Worm (Caenorhabditis elegans): ENCODE data around the gene F55E10.1.

Gene F55E10.1

ce11 chrX:8299554-8299953, 42.2 kb upstream of the F55E10.1 start, which contains the start of gene ced-13:
ced-13 (minus strand) TSS chrX:8299654.
- TF ChIP-seq hlh-4 (tag; optimal IDR thresholded peaks at IDR 0.05) (no peak), lsy-2 (tag; optimal IDR thresholded peaks at IDR 0.05) (no peak), C16A3.4 (tag; optimal IDR thresholded peaks at IDR 0.05) (no peak), egl-27 (tag; optimal IDR thresholded peaks at IDR 0.05) (no peak), unc-62 (GFP tag; optimal IDR thresholded peaks at IDR 0.05) (no peak), nhr-76 (tag; optimal IDR thresholded peaks at IDR 0.05) (no peak), nhr-84 (tag; optimal IDR thresholded peaks at IDR 0.05) (no peak), dpl-1 (GFP tag; optimal IDR thresholded peaks at IDR 0.05) (no peak), lin-13 (GFP tag; optimal IDR thresholded peaks at IDR 0.05) (no peak), lin-15B (tag; optimal IDR thresholded peaks at IDR 0.05) (no peak), fkh-8 (tag; optimal IDR thresholded peaks at IDR 0.05) (no peak), tlp-1 (tag; optimal IDR thresholded peaks at IDR 0.05) (no peak), swsn-7 (tag; optimal IDR thresholded peaks at IDR 0.05) (no peak), lin-35 (GFP tag; optimal IDR thresholded peaks at IDR 0.05) (no peak), ceh-82 (tag; optimal IDR thresholded peaks at IDR 0.05) (no peak)

DNA sequence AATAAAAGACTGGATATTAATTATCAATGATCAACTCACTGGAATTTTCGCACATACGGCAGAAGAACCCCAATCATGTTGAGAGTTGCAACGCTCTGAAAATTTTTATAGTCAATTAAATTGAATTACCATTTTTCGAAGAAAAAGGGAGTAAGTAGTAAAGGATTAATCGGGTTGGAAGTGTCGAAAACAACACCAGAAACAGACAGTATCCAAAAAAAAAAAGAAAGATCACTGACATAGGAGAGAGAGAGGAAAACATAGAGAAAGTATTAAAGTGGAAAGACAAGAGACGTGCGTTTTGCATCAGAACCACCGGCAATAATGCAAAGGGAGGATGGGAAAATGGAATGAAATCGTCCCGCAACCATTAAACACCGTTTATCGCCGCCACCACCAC, 39.5 kb upstream of the F55E10.1 start, which contains the start of gene inx-5:
Gene inx-5 (minus strand): TSS at position 101 of the 400 bp plus-strand sequence.
- no peak for TF ChIP-seq mdl-1 (tag; optimal IDR thresholded peaks at IDR 0.05)
- TF ChIP-seq blmp-1 (tag; optimal IDR thresholded peaks at IDR 0.05): peak; percentile 18
- TF ChIP-seq unc-130 (tag; optimal IDR thresholded peaks at IDR 0.05): no peak
- TF ChIP-seq jun-1 (tag; optimal IDR thresholded peaks at IDR 0.05): no peak
- TF ChIP-seq nhr-71 (tag; optimal IDR thresholded peaks at IDR 0.05): no peak
- TF ChIP-seq dsc-1 (tag; optimal IDR thresholded peaks at IDR 0.05): no peak
- no peak for TF ChIP-seq swsn-7 (tag; optimal IDR thresholded peaks at IDR 0.05)
- TF ChIP-seq nhr-19 (GFP tag; conservative IDR thresholded peaks at IDR 0.05): no peak

- TF ChIP-seq ceh-88 (GFP tag; IDR thresholded peaks at IDR 0.05) (no peak), nhr-237 (tag; optimal IDR thresholded peaks at IDR 0.05) (no peak), egl-27 (tag; optimal IDR thresholded peaks at IDR 0.05) (no peak), sup-37 (GFP tag; optimal IDR thresholded peaks at IDR 0.05) (no peak), lin-35 (GFP tag; optimal IDR thresholded peaks at IDR 0.05) (no peak), hlh-17 (GFP tag; optimal IDR thresholded peaks at IDR 0.05; ENCODE audit: borderline replicate concordance) (no peak), pax-3 (tag; optimal IDR thresholded peaks at IDR 0.05) (no peak), ztf-4 (tag; optimal IDR thresholded peaks at IDR 0.05) (no peak), unc-130 (tag; optimal IDR thresholded peaks at IDR 0.05) (no peak), blmp-1 (tag; optimal IDR thresholded peaks at IDR 0.05) (peak; percentile 69), zag-1 (tag; optimal IDR thresholded peaks at IDR 0.05) (no peak), nhr-85 (tag) (peak; percentile 73), ztf-11 (tag; optimal IDR thresholded peaks at IDR 0.05) (no peak), Y116A8C.19 (tag; optimal IDR thresholded peaks at IDR 0.05; ENCODE audit: borderline replicate concordance) (no peak), nhr-76 (tag; optimal IDR thresholded peaks at IDR 0.05) (no peak), mep-1 (tag; optimal IDR thresholded peaks at IDR 0.05) (peak; percentile 24), lir-3 (tag; optimal IDR thresholded peaks at IDR 0.05; ENCODE audit: poor library complexity) (no peak), nhr-71 (tag; optimal IDR thresholded peaks at IDR 0.05) (no peak), fkh-4 (tag; optimal IDR thresholded peaks at IDR 0.05; ENCODE audit: borderline replicate concordance) (no peak), mdl-1 (tag; optimal IDR thresholded peaks at IDR 0.05) (no peak), zip-4 (GFP tag; optimal IDR thresholded peaks at IDR 0.05) (no peak), nhr-11 (tag; optimal IDR thresholded peaks at IDR 0.05) (no peak), efl-1 (optimal IDR thresholded peaks at IDR 0.05) (no peak), efl-1 (GFP tag; optimal IDR thresholded peaks at IDR 0.05 in 1 of 2) (peak in 1 of 2 experiments; percentile 90), fos-1 (tag; optimal IDR thresholded peaks at IDR 0.05) (no peak), efl-3 (GFP tag; optimal IDR thresholded peaks at IDR 0.05) (no peak), ceh-90 (tag; optimal IDR thresholded peaks at IDR 0.05) (no peak), snpc-4 (tag; optimal IDR thresholded peaks at IDR 0.05) (no peak), alr-1 (tag; optimal IDR thresholded peaks at IDR 0.05; ENCODE audit: borderline replicate concordance) (no peak), F16B12.6 (tag; optimal IDR thresholded peaks at IDR 0.05) (no peak), unc-30 (tag; optimal IDR thresholded peaks at IDR 0.05) (no peak), nhr-20 (tag; optimal IDR thresholded peaks at IDR 0.05) (peak; percentile 28), mab-9 (GFP tag; IDR thresholded peaks at IDR 0.05) (no peak), grh-1 (GFP tag; IDR thresholded peaks at IDR 0.05) (no peak), lin-14 (GFP tag; optimal IDR thresholded peaks at IDR 0.05) (peak; percentile 21)
Measured at ce11 chrX:8302803-8303202, 39.0 kb upstream of the F55E10.1 start.

Measured in whole organism, L1 larva.